Worm (Caenorhabditis elegans): Measurements from ENCODE around the gene svh-5.

- no peak for TF ChIP-seq npax-4 (tag; optimal IDR thresholded peaks at IDR 0.05)
- no peak for TF ChIP-seq ceh-19 (GFP tag; optimal IDR thresholded peaks at IDR 0.05)
- TF ChIP-seq odd-2 (tag; optimal IDR thresholded peaks at IDR 0.05), result no peak
- no peak for TF ChIP-seq ama-1 (optimal IDR thresholded peaks at IDR 0.05)
- TF ChIP-seq unc-86 (tag; optimal IDR thresholded peaks at IDR 0.05), result no peak
- TF ChIP-seq F13H6.1 (tag; optimal IDR thresholded peaks at IDR 0.05), result no peak
- TF ChIP-seq tbx-2 (tag; optimal IDR thresholded peaks at IDR 0.05), result no peak
- TF ChIP-seq unc-55 (GFP tag; optimal IDR thresholded peaks at IDR 0.05), result no peak
Observed at ce11 chrX:15342744-15343259, 34.8 kb downstream of the svh-5 start.
